Fruit fly (Drosophila melanogaster) whole organism, wandering third instar larva: Measurements from ENCODE around the gene CG33288.

ENCODE experiments used
- brk ChIP-seq: fragments of 200-800 bp; sonication (Bioruptor generic); optimal IDR thresholded peaks from 2 replicates; lab custom pipeline; 2016; ENCODE audit warnings: missing biosample characterization, mild to moderate bottlenecking, missing genetic modification characterization
- psq ChIP-seq: fragments of 200-800 bp; sonication (Bioruptor generic); optimal IDR thresholded peaks from 3 replicates; lab custom pipeline; 2017; ENCODE audit warnings: missing biosample characterization, mild to moderate bottlenecking, missing genetic modification characterization, moderate library complexity

- TF ChIP-seq psq (GFP tag; lab: Kevin White, UChicago) (peak; percentile 81), brk (no peak)
These were observed 5.5 kb downstream of the CG33288 start, which contains the start of the genes barc and Aef1 for dm6 chr3L:21433098-21433497.
